Fruit fly (Drosophila melanogaster): ENCODE data around the gene p38c.
A peak's percentile ranks its signal among the peaks of the same experiment; 100 is the strongest.

Gene p38c

dm6 chr3R:24130080-24130479, 19.9 kb downstream of the p38c start, which contains the start of the genes GatB and Tsc1 (continued):
- TF ChIP-seq CG11695 (GFP tag; IDR thresholded peaks at IDR 0.05) (no peak), Optix (GFP tag; IDR thresholded peaks at IDR 0.05) (no peak), Side (GFP tag; optimal IDR thresholded peaks at IDR 0.05) (no peak), pros (GFP tag; optimal IDR thresholded peaks at IDR 0.05) (no peak), Lim3 (GFP tag; IDR thresholded peaks at IDR 0.05) (no peak), CG5953 (GFP tag; IDR thresholded peaks at IDR 0.05) (no peak), E2f2 (GFP tag; IDR thresholded peaks at IDR 0.05) (peak; percentile 72), Max (GFP tag; optimal IDR thresholded peaks at IDR 0.05) (no peak), bigmax (GFP tag; optimal IDR thresholded peaks at IDR 0.05) (peak; percentile 82), pita (GFP tag; optimal IDR thresholded peaks at IDR 0.05) (no peak), h (optimal IDR thresholded peaks at IDR 0.05) (no peak), Awh (GFP tag; IDR thresholded peaks at IDR 0.05) (no peak), pzg (GFP tag; optimal IDR thresholded peaks at IDR 0.05) (peak; percentile 74), Ets97D (GFP tag; optimal IDR thresholded peaks at IDR 0.05) (no peak), Ada2b (GFP tag; IDR thresholded peaks at IDR 0.05) (no peak), phol (tag; optimal IDR thresholded peaks at IDR 0.05) (peak; percentile 3), sima (GFP tag; optimal IDR thresholded peaks at IDR 0.05) (no peak), sna (GFP tag; IDR thresholded peaks at IDR 0.05; ENCODE audit: partially characterized antibody) (peak; percentile 46; the same call in 1 of the 2 replicates), kni (GFP tag; optimal IDR thresholded peaks at IDR 0.05) (no peak), ssp (GFP tag; IDR thresholded peaks at IDR 0.05) (no peak), CG6254 (GFP tag; optimal IDR thresholded peaks at IDR 0.05) (no peak), jumu (GFP tag; optimal IDR thresholded peaks at IDR 0.05) (no peak), zfh1 (GFP tag; IDR thresholded peaks at IDR 0.05) (no peak), BtbVII (GFP tag; optimal IDR thresholded peaks at IDR 0.05) (no peak), insv (GFP tag; optimal IDR thresholded peaks at IDR 0.05) (no peak), NFAT (GFP tag; IDR thresholded peaks at IDR 0.05) (no peak), amos (GFP tag; IDR thresholded peaks at IDR 0.05; ENCODE audit: partially characterized antibody) (peak; percentile 51), Myb (GFP tag; optimal IDR thresholded peaks at IDR 0.05) (peak; percentile 19), CG4730 (GFP tag; IDR thresholded peaks at IDR 0.05) (no peak)

DNA sequence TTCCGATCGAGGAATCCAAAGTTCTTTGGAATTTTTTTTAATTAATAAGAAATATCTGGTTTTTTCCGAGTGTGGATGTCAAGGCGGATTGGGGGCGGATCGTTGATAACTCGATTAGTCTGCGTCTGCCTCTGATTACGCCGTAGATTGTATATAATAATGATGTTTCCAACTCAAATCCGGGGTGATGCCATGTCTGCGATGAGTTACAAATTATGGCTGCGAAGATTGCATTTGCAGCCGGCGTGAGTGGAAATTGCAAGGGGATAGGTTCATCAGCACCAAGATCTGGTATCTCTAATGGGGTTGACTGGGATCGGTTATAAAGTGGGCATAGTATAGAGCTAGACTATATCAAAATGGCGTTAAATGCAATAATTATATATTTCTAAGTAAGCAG, 27.6 kb downstream of the p38c start:
- TF ChIP-seq dmrt11E (tag; optimal IDR thresholded peaks at IDR 0.05) (no peak), gro (GFP tag; optimal IDR thresholded peaks at IDR 0.05) (no peak), emc (GFP tag; optimal IDR thresholded peaks at IDR 0.05) (no peak), Xrp1 (GFP tag; IDR thresholded peaks at IDR 0.05) (no peak), CG1529 (GFP tag; optimal IDR thresholded peaks at IDR 0.05) (no peak), CG4424 (GFP tag; optimal IDR thresholded peaks at IDR 0.05) (no peak), CG15479 (GFP tag; optimal IDR thresholded peaks at IDR 0.05) (no peak), CG2712 (tag; optimal IDR thresholded peaks at IDR 0.05) (no peak)

DNA sequence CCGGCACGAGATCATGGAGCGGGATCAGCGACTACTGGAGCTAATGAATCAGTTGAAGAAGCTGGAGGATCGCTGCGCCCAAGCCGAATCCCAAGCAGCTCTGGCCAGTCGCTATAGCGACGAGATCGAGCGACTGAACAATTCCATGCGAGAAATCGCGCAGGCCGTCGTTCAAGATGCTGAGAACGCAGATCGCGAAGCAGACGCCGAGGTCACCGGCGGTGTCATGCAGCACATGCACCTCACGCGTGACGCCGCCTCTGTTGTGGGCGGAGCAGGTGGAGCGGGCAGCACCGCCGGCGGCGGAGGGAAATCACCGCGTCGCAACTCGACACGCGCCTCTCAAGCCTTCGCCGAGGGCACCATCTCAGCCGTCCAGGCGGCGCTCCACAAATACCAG, 28.3 kb downstream of the p38c start:
- TF ChIP-seq CG11398 (GFP tag; optimal IDR thresholded peaks at IDR 0.05) (no peak), CG15269 (tag; optimal IDR thresholded peaks at IDR 0.05) (no peak), CG6813 (GFP tag; optimal IDR thresholded peaks at IDR 0.05) (no peak), toy (GFP tag; IDR thresholded peaks at IDR 0.05) (no peak), wek (GFP tag; optimal IDR thresholded peaks at IDR 0.05) (no peak), sim (GFP tag; IDR thresholded peaks at IDR 0.05) (no peak), Dip2 (GFP tag; IDR thresholded peaks at IDR 0.05) (0 out of 2 replicates have a peak, but pooled peaks have one; percentile 5), CG4404 (GFP tag; IDR thresholded peaks at IDR 0.05) (0 out of 2 replicates have a peak, but pooled peaks have one; percentile 11), Ravus (GFP tag; IDR thresholded peaks at IDR 0.05) (no peak), emc (GFP tag; optimal IDR thresholded peaks at IDR 0.05) (no peak), CG3407 (GFP tag; optimal IDR thresholded peaks at IDR 0.05) (no peak), CG11456 (GFP tag; IDR thresholded peaks at IDR 0.05) (0 out of 3 replicates have a peak, but pooled peaks have one; percentile 15)

Measured in whole organism, embryonic.